Worm (Caenorhabditis elegans): ENCODE measurements around the gene ZK355.8.

The ZK355.8 gene

ce11 chrII:2888957-2889630 lies 38.5 kb upstream of the ZK355.8 start, which contains the start of gene pinn-1 (continued):
- TF ChIP-seq lsl-1 (GFP tag; optimal IDR thresholded peaks at IDR 0.05) (peak; percentile 73), C06A6.2 (GFP tag; conservative IDR thresholded peaks at IDR 0.05) (no peak), hmg-20 (GFP tag; IDR thresholded peaks at IDR 0.05) (no peak), cebp-2 (GFP tag; IDR thresholded peaks at IDR 0.05) (0 out of 2 replicates have a peak, but pooled peaks have one; percentile 71), let-607 (tag; optimal IDR thresholded peaks at IDR 0.05) (no peak), fkh-3 (tag; optimal IDR thresholded peaks at IDR 0.05) (no peak), snpc-3.4 (tag; optimal IDR thresholded peaks at IDR 0.05) (peak; percentile 31), unc-62 (GFP tag; optimal IDR thresholded peaks at IDR 0.05) (no peak), attf-3 (GFP tag; conservative IDR thresholded peaks at IDR 0.05) (no peak; the same call in 1 of the 2 replicates), tbp1 (GFP tag; optimal IDR thresholded peaks at IDR 0.05) (peak; percentile 66), Y67H2A.10 (GFP tag; conservative IDR thresholded peaks at IDR 0.05) (peak; percentile 70; the same call in 1 of the 2 replicates), him-1 (tag; optimal IDR thresholded peaks at IDR 0.05) (peak; percentile 76), ztf-25 (GFP tag; IDR thresholded peaks at IDR 0.05) (0 out of 2 replicates have a peak, but pooled peaks have one; percentile 31), zim-3 (tag; optimal IDR thresholded peaks at IDR 0.05) (peak; percentile 60), lin-54 (GFP tag; optimal IDR thresholded peaks at IDR 0.05) (peak; percentile 81), attf-6 (GFP tag; IDR thresholded peaks at IDR 0.05) (no peak), bed-2 (GFP tag; IDR thresholded peaks at IDR 0.05) (peak; percentile 97), tbx-9 (tag; optimal IDR thresholded peaks at IDR 0.05; ENCODE audit: borderline replicate concordance) (no peak), lin-35 (GFP tag; optimal IDR thresholded peaks at IDR 0.05) (peak in 1 of 3 experiments; percentile 69), T26A5.8 (tag; optimal IDR thresholded peaks at IDR 0.05) (no peak), lin-40 (tag; optimal IDR thresholded peaks at IDR 0.05) (peak; percentile 82), F10E7.11 (tag; optimal IDR thresholded peaks at IDR 0.05) (no peak), lin-26 (GFP tag; IDR thresholded peaks at IDR 0.05) (peak; percentile 66), rpc-1 (optimal IDR thresholded peaks at IDR 0.05) (no peak), rpc-1 (tag; optimal IDR thresholded peaks at IDR 0.05) (no peak), mxl-1 (tag; optimal IDR thresholded peaks at IDR 0.05) (no peak), nhr-80 (tag; optimal IDR thresholded peaks at IDR 0.05) (peak; percentile 4), rec-8 (tag; optimal IDR thresholded peaks at IDR 0.05) (peak; percentile 28 to 56), F23B12.7 (tag; optimal IDR thresholded peaks at IDR 0.05; ENCODE audit: insufficient read depth) (peak; percentile 45), unc-130 (GFP tag; optimal IDR thresholded peaks at IDR 0.05) (peak; percentile 80), pbrm-1 (GFP tag; IDR thresholded peaks at IDR 0.05) (peak; percentile 92), egl-44 (GFP tag; IDR thresholded peaks at IDR 0.05) (peak; percentile 68; the same call in 1 of the 2 replicates), F52B5.7 (tag; optimal IDR thresholded peaks at IDR 0.05) (peak; percentile 72), ztf-6 (GFP tag; IDR thresholded peaks at IDR 0.05) (0 out of 2 replicates have a peak, but pooled peaks have one; percentile 44), hmg-1.2 (GFP tag; IDR thresholded peaks at IDR 0.05) (peak; percentile 58), hrde-1 (tag; optimal IDR thresholded peaks at IDR 0.05; ENCODE audit: borderline replicate concordance) (no peak), aptf-2 (GFP tag; conservative IDR thresholded peaks at IDR 0.05) (peak; percentile 75; the same call in 1 of the 2 replicates), ZK185.1 (tag; optimal IDR thresholded peaks at IDR 0.05; ENCODE audit: poor library complexity, severe bottlenecking) (no peak), Y56A3A.18 (GFP tag; IDR thresholded peaks at IDR 0.05) (0 out of 2 replicates have a peak, but pooled peaks have one; percentile 48)
